Fruit fly (Drosophila melanogaster) whole organism, embryonic: ENCODE measurements around the gene CG33282.

Experiments used
- Atf-2 ChIP-seq: fragments of 200-800 bp; sonication (Bioruptor generic); optimal IDR thresholded peaks from 2 replicates; lab custom pipeline; 2016; ENCODE audit warnings: missing biosample characterization, missing genetic modification characterization
- CG10147 ChIP-seq: fragments of 200-800 bp; sonication (Bioruptor generic); optimal IDR thresholded peaks from 2 replicates; lab custom pipeline; 2019; ENCODE audit warnings: missing biosample characterization, mild to moderate bottlenecking, missing genetic modification characterization, moderate library complexity
- CG10209 ChIP-seq: fragments of 200-800 bp; sonication (Bioruptor generic); optimal IDR thresholded peaks from 3 replicates; lab custom pipeline; 2017; ENCODE audit warnings: missing biosample characterization, mild to moderate bottlenecking, missing genetic modification characterization, missing genetic modification reagents
- CG10565 ChIP-seq: fragments of 200-800 bp; sonication (Bioruptor generic); optimal IDR thresholded peaks from 3 replicates; lab custom pipeline; 2016; ENCODE audit warnings: missing biosample characterization, mild to moderate bottlenecking, missing genetic modification characterization
- CG11456 ChIP-seq: fragments of 200-800 bp; sonication (Bioruptor generic); IDR thresholded peaks from 3 replicates; pipeline ENCODE4 v1.3.6; 2022; ENCODE audit warnings: missing biosample characterization, missing genetic modification characterization
- CG12236 ChIP-seq: fragments of 200-800 bp; sonication (Bioruptor generic); optimal IDR thresholded peaks from 2 replicates; lab custom pipeline; 2016; ENCODE audit warnings: missing biosample characterization, missing genetic modification characterization
- CG13775 ChIP-seq: fragments of 200-800 bp; sonication (Bioruptor generic); optimal IDR thresholded peaks from 3 replicates; lab custom pipeline; 2017; ENCODE audit warnings: missing biosample characterization, mild to moderate bottlenecking, missing genetic modification characterization
- CG1529 ChIP-seq: fragments of 200-800 bp; sonication (Bioruptor generic); optimal IDR thresholded peaks from 3 replicates; lab custom pipeline; 2018; ENCODE audit warnings: missing biosample characterization, missing genetic modification characterization
- CG17802 ChIP-seq: fragments of 200-800 bp; sonication (Bioruptor generic); optimal IDR thresholded peaks from 2 replicates; lab custom pipeline; 2018; ENCODE audit warnings: missing biosample characterization, mild to moderate bottlenecking, missing genetic modification characterization, moderate library complexity
- CG17829 ChIP-seq: fragments of 200-800 bp; optimal IDR thresholded peaks from 2 replicates; lab custom pipeline; 2019; ENCODE audit warnings: missing biosample characterization, mild to moderate bottlenecking, missing genetic modification characterization, moderate library complexity
- CG1792 ChIP-seq: fragments of 200-800 bp; sonication (Bioruptor generic); optimal IDR thresholded peaks from 2 replicates; lab custom pipeline; 2016; ENCODE audit warnings: missing biosample characterization, missing genetic modification characterization
- CG18011 ChIP-seq: fragments of 200-800 bp; sonication (Bioruptor generic); optimal IDR thresholded peaks from 2 replicates; lab custom pipeline; 2017; ENCODE audit warnings: missing biosample characterization, missing genetic modification characterization, mild to moderate bottlenecking, moderate library complexity, missing genotype
- CG30020 ChIP-seq: fragments of 200-800 bp; optimal IDR thresholded peaks from 2 replicates; lab custom pipeline; 2019; ENCODE audit warnings: missing biosample characterization, mild to moderate bottlenecking, missing genetic modification characterization, moderate library complexity
- CG30431 ChIP-seq: fragments of 200-800 bp; sonication (Bioruptor generic); optimal IDR thresholded peaks from 2 replicates; lab custom pipeline; 2017; ENCODE audit warnings: missing biosample characterization, missing genetic modification characterization
- CG3281 ChIP-seq: fragments of 200-800 bp; sonication (Bioruptor generic); optimal IDR thresholded peaks from 3 replicates; lab custom pipeline; 2017; ENCODE audit warnings: missing biosample characterization, mild to moderate bottlenecking, missing genetic modification characterization
- CG4282 ChIP-seq: fragments of 200-800 bp; sonication (Bioruptor generic); optimal IDR thresholded peaks from 2 replicates; lab custom pipeline; 2016; ENCODE audit warnings: missing biosample characterization, missing genetic modification characterization
- CG4360 ChIP-seq: fragments of 200-800 bp; sonication (Bioruptor generic); IDR thresholded peaks from 2 replicates; pipeline ENCODE4 v1.3.6; 2022; ENCODE audit warnings: missing biosample characterization, missing genetic modification characterization
- CG5245 ChIP-seq: fragments of 200-800 bp; sonication (Bioruptor generic); optimal IDR thresholded peaks from 3 replicates; lab custom pipeline; 2016; ENCODE audit warnings: missing biosample characterization, missing genetic modification characterization
- CTCF ChIP-seq: fragments of 200-800 bp; sonication (Bioruptor generic); optimal IDR thresholded peaks from 2 replicates; lab custom pipeline; 2017; ENCODE audit warnings: missing biosample characterization, mild to moderate bottlenecking, missing genetic modification characterization, moderate library complexity
- CoRest ChIP-seq: fragments of 200-800 bp; sonication (Bioruptor generic); optimal IDR thresholded peaks from 3 replicates; lab custom pipeline; 2018; ENCODE audit warnings: missing biosample characterization, mild to moderate bottlenecking, missing genetic modification characterization, moderate library complexity
- D19B ChIP-seq: fragments of 200-800 bp; sonication (Bioruptor generic); optimal IDR thresholded peaks from 2 replicates; lab custom pipeline; 2017; ENCODE audit warnings: missing biosample characterization, mild to moderate bottlenecking, missing genetic modification characterization
- Dek ChIP-seq: fragments of 200-800 bp; sonication (Bioruptor generic); optimal IDR thresholded peaks from 3 replicates; lab custom pipeline; 2019; ENCODE audit warnings: missing biosample characterization, mild to moderate bottlenecking, missing genetic modification characterization, moderate library complexity
- Eip74EF ChIP-seq, 2 experiments: fragments of 200-800 bp in 1 of 2; fragments of >200 bp in 1 of 2; sonication (Bioruptor generic) in 1 of 2; optimal IDR thresholded peaks; 2 replicates each; lab custom pipeline; 2017 to 2019; ENCODE audit warnings: missing biosample characterization in 2 of 2, missing genetic modification characterization in 2 of 2, mild to moderate bottlenecking in 1 of 2, moderate library complexity in 1 of 2
- Elba2 ChIP-seq: fragments of 200-800 bp; sonication (Bioruptor generic); optimal IDR thresholded peaks from 3 replicates; lab custom pipeline; 2016; ENCODE audit warnings: missing biosample characterization, missing genetic modification characterization
- H2.0 ChIP-seq: fragments of 200-800 bp; sonication (Bioruptor generic); IDR thresholded peaks from 2 replicates; pipeline ENCODE4 v1.3.6; 2022; ENCODE audit warnings: missing biosample characterization, missing genetic modification characterization
- HLH4C ChIP-seq: fragments of 200-800 bp; sonication (Bioruptor generic); IDR thresholded peaks from 3 replicates; pipeline ENCODE4 v1.3.6; 2022; ENCODE audit warnings: missing biosample characterization, missing genetic modification characterization; ENCODE audit not compliant: partially characterized antibody
- Hr78 ChIP-seq, 2 experiments: fragments of 200-800 bp in 1 of 2; fragments of >200 bp in 1 of 2; sonication (Bioruptor generic) in 1 of 2; optimal IDR thresholded peaks; 2 replicates each; lab custom pipeline; 2017 to 2019; ENCODE audit warnings: missing biosample characterization in 2 of 2, missing genetic modification characterization in 2 of 2, mild to moderate bottlenecking in 1 of 2, moderate library complexity in 1 of 2
- NK7.1 ChIP-seq: fragments of 200-800 bp; sonication (Bioruptor generic); optimal IDR thresholded peaks from 3 replicates; lab custom pipeline; 2016; ENCODE audit warnings: missing biosample characterization, missing genetic modification characterization
- Oaz ChIP-seq: fragments of 200-800 bp; sonication (Bioruptor generic); IDR thresholded peaks from 2 replicates; pipeline ENCODE4 v1.3.6; 2022; ENCODE audit warnings: missing biosample characterization, missing genetic modification characterization
- Scr ChIP-seq: fragments of 200-800 bp; sonication (Bioruptor generic); IDR thresholded peaks from 2 replicates; pipeline ENCODE4 v1.3.6; 2022; ENCODE audit warnings: missing biosample characterization, missing genetic modification characterization; ENCODE audit not compliant: partially characterized antibody
- Sox100B ChIP-seq: fragments of 200-800 bp; sonication (Bioruptor generic); optimal IDR thresholded peaks from 3 replicates; lab custom pipeline; 2018; ENCODE audit warnings: missing biosample characterization, mild to moderate bottlenecking, missing genetic modification characterization
- Usf ChIP-seq: fragments of 200-800 bp; sonication (Bioruptor generic); optimal IDR thresholded peaks from 2 replicates; lab custom pipeline; 2017; ENCODE audit warnings: missing genotype, missing biosample characterization, missing genetic modification characterization
- abd-A ChIP-seq: fragments of 200-800 bp; sonication (Bioruptor generic); optimal IDR thresholded peaks from 3 replicates; lab custom pipeline; 2019; ENCODE audit warnings: missing biosample characterization, mild to moderate bottlenecking, missing genetic modification characterization, moderate library complexity
- amos ChIP-seq: fragments of 200-800 bp; sonication (Bioruptor generic); IDR thresholded peaks from 2 replicates; pipeline ENCODE4 v1.3.6; 2022; ENCODE audit warnings: missing biosample characterization, missing genetic modification characterization; ENCODE audit not compliant: partially characterized antibody
- ap ChIP-seq: fragments of 200-800 bp; sonication (Bioruptor generic); IDR thresholded peaks from 2 replicates; pipeline ENCODE4 v1.3.6; 2022; ENCODE audit warnings: missing biosample characterization, missing genetic modification characterization
- ase ChIP-seq: fragments of 200-800 bp; sonication (Bioruptor generic); IDR thresholded peaks from 3 replicates; pipeline ENCODE4 v1.3.6; 2022; ENCODE audit warnings: missing biosample characterization, missing genetic modification characterization
- danr ChIP-seq: fragments of 200-800 bp; sonication (Bioruptor generic); IDR thresholded peaks from 2 replicates; pipeline ENCODE4 v1.3.6; 2022; ENCODE audit warnings: missing biosample characterization, missing genetic modification characterization
- emc ChIP-seq: fragments of 200-800 bp; sonication (Bioruptor generic); optimal IDR thresholded peaks from 2 replicates; lab custom pipeline; 2016; ENCODE audit warnings: missing biosample characterization, missing genetic modification characterization
- fd3F ChIP-seq: fragments of 200-800 bp; sonication (Bioruptor generic); optimal IDR thresholded peaks from 2 replicates; lab custom pipeline; 2018; ENCODE audit warnings: missing biosample characterization, mild to moderate bottlenecking, missing genetic modification characterization, moderate library complexity
- ftz-f1 ChIP-seq: fragments of 200-800 bp; sonication (Bioruptor generic); optimal IDR thresholded peaks from 2 replicates; lab custom pipeline; 2016; ENCODE audit warnings: missing biosample characterization, missing genetic modification characterization
- hb ChIP-seq: fragments of 200-800 bp; sonication (Bioruptor generic); IDR thresholded peaks from 3 replicates; pipeline ENCODE4 v1.3.6; 2022; ENCODE audit warnings: missing biosample characterization, missing genetic modification characterization; ENCODE audit not compliant: partially characterized antibody
- hth ChIP-seq: fragments of >200 bp; optimal IDR thresholded peaks from 2 replicates; lab custom pipeline; 2017; ENCODE audit warnings: inconsistent platforms
- jing ChIP-seq: fragments of 200-800 bp; sonication (Bioruptor generic); optimal IDR thresholded peaks from 2 replicates; lab custom pipeline; 2018; ENCODE audit warnings: missing biosample characterization, mild to moderate bottlenecking, missing genetic modification characterization
- lbe ChIP-seq: fragments of 200-800 bp; sonication (Bioruptor generic); optimal IDR thresholded peaks from 2 replicates; lab custom pipeline; 2016; ENCODE audit warnings: missing biosample characterization, mild to moderate bottlenecking, missing genetic modification characterization
- luna ChIP-seq: fragments of 200-800 bp; sonication (Bioruptor generic); optimal IDR thresholded peaks from 2 replicates; lab custom pipeline; 2016; ENCODE audit warnings: missing biosample characterization, missing genetic modification characterization
- odd ChIP-seq: fragments of 200-800 bp; sonication (Bioruptor generic); optimal IDR thresholded peaks from 2 replicates; lab custom pipeline; 2017; ENCODE audit warnings: missing biosample characterization, mild to moderate bottlenecking, missing genetic modification characterization
- salm ChIP-seq: fragments of 200-800 bp; sonication (Bioruptor generic); optimal IDR thresholded peaks from 2 replicates; lab custom pipeline; 2018; ENCODE audit warnings: missing biosample characterization, mild to moderate bottlenecking, missing genetic modification characterization
- sd ChIP-seq: fragments of 200-800 bp; sonication (Bioruptor generic); optimal IDR thresholded peaks from 3 replicates; lab custom pipeline; 2018; ENCODE audit warnings: missing biosample characterization, mild to moderate bottlenecking, missing genetic modification characterization, moderate library complexity
- so ChIP-seq: fragments of 200-800 bp; sonication (Bioruptor generic); IDR thresholded peaks from 3 replicates; pipeline ENCODE4 v1.3.6; 2022; ENCODE audit warnings: missing biosample characterization, missing genetic modification characterization
- sob ChIP-seq: fragments of 200-800 bp; sonication (Bioruptor generic); IDR thresholded peaks from 2 replicates; pipeline ENCODE4 v1.3.6; 2022; ENCODE audit warnings: missing biosample characterization, missing genetic modification characterization
- wdn ChIP-seq: fragments of 200-800 bp; sonication (Bioruptor generic); IDR thresholded peaks from 2 replicates; pipeline ENCODE4 v1.3.6; 2022; ENCODE audit warnings: missing biosample characterization, missing genetic modification characterization

CG33282 gene

dm6 chr2L:3376684-3377086 lies 49.0 kb downstream of the CG33282 start, which contains the start of the genes CG9662 and Ptpa (continued):
- no peak for TF ChIP-seq Hr78 (GFP tag; optimal IDR thresholded peaks at IDR 0.05; lab: Kevin White, UChicago)
- peak; percentile 88 for TF ChIP-seq H2.0 (GFP tag; lab: Robert Waterston, UW)
- TF ChIP-seq CG13775 (GFP tag; lab: Kevin White, UChicago), result peak; percentile 87
- TF ChIP-seq CG4360, result peak; percentile 66
- peak; percentile 21; the same call in 1 of the 2 replicates for TF ChIP-seq ap
- peak; percentile 54 for TF ChIP-seq jing (GFP tag; lab: Kevin White, UChicago)
- TF ChIP-seq Eip74EF (GFP tag; optimal IDR thresholded peaks at IDR 0.05; lab: Kevin White, UChicago), result no peak
- no peak for TF ChIP-seq CG10565 (GFP tag; lab: Kevin White, UChicago)
- TF ChIP-seq wdn (GFP tag; lab: Robert Waterston, UW), result peak; percentile 79
- peak; percentile 76 for TF ChIP-seq CG1792 (GFP tag; lab: Kevin White, UChicago)
- TF ChIP-seq so (GFP tag; lab: Robert Waterston, UW), result peak; percentile 33; the same call in 1 of the 3 replicates
- peak; percentile 8 for TF ChIP-seq CTCF (GFP tag; lab: Kevin White, UChicago)
- TF ChIP-seq CG18011, result peak; percentile 42
- peak; percentile 61 for TF ChIP-seq Oaz
- TF ChIP-seq CG1529 (GFP tag; lab: Kevin White, UChicago), result no peak
- TF ChIP-seq sd (tag; lab: Kevin White, UChicago), result no peak
- TF ChIP-seq CG10209 (GFP tag; lab: Kevin White, UChicago), result peak; percentile 69
- TF ChIP-seq CG4282 (GFP tag; lab: Kevin White, UChicago), result peak; percentile 62
- TF ChIP-seq salm (tag; lab: Kevin White, UChicago), result no peak
- TF ChIP-seq sob (GFP tag; lab: Robert Waterston, UW), result peak; percentile 82
- TF ChIP-seq lbe (GFP tag; lab: Kevin White, UChicago), result no peak
- TF ChIP-seq D19B (GFP tag; lab: Kevin White, UChicago), result peak; percentile 58
- peak; percentile 52; the same call in 1 of the 3 replicates for TF ChIP-seq ase
- TF ChIP-seq CG17802 (tag; lab: Kevin White, UChicago), result peak; percentile 94
- TF ChIP-seq amos (GFP tag; lab: Robert Waterston, UW), result peak; percentile 87
- no peak for TF ChIP-seq Sox100B (GFP tag; lab: Kevin White, UChicago)
- TF ChIP-seq Usf (GFP tag; lab: Kevin White, UChicago), result peak; percentile 78
- TF ChIP-seq abd-A (tag; lab: Kevin White, UChicago), result no peak
- TF ChIP-seq CG17829, result peak; percentile 77
- peak; percentile 74 for TF ChIP-seq CG30431 (GFP tag; lab: Kevin White, UChicago)
- peak; percentile 88 for TF ChIP-seq hb
- no peak for TF ChIP-seq CG3281 (GFP tag; lab: Kevin White, UChicago)
- TF ChIP-seq NK7.1 (GFP tag; lab: Kevin White, UChicago), result peak; percentile 54
- peak; percentile 55 for TF ChIP-seq CG10147 (GFP tag; lab: Kevin White, UChicago)
- TF ChIP-seq Atf-2 (GFP tag; lab: Kevin White, UChicago), result peak; percentile 75
- peak; percentile 60 for TF ChIP-seq danr (GFP tag; lab: Robert Waterston, UW)
- TF ChIP-seq CG30020, result peak; percentile 91
- peak; percentile 73 for TF ChIP-seq Dek
- TF ChIP-seq CG5245 (GFP tag; lab: Kevin White, UChicago), result peak; percentile 66
- peak; percentile 57 for TF ChIP-seq fd3F (GFP tag; lab: Kevin White, UChicago)
- TF ChIP-seq odd (GFP tag; lab: Kevin White, UChicago), result no peak
- peak; percentile 55 for TF ChIP-seq emc (GFP tag; lab: Kevin White, UChicago)
- peak; percentile 84 for TF ChIP-seq CG11456 (GFP tag; lab: Robert Waterston, UW)
- peak; percentile 60 for TF ChIP-seq Elba2 (GFP tag; lab: Kevin White, UChicago)
- TF ChIP-seq ftz-f1, result no peak
- TF ChIP-seq Scr, result peak; percentile 96
- no peak for TF ChIP-seq hth (lab: Kevin White, UChicago)
- peak; percentile 49 for TF ChIP-seq CG12236 (GFP tag; lab: Kevin White, UChicago)
- peak; percentile 65 for TF ChIP-seq luna (GFP tag; lab: Kevin White, UChicago)
- TF ChIP-seq CoRest (tag; lab: Kevin White, UChicago), result peak; percentile 87
- TF ChIP-seq HLH4C, result peak; percentile 88
